Worm (Caenorhabditis elegans) whole organism, L3 larva: ENCODE results near the gene F55G11.6.

Experiments
- ceh-9 ChIP-seq: sonication (generic microtip); optimal IDR thresholded peaks from 2 replicates; lab custom pipeline; 2018; ENCODE audit warnings: missing biosample characterization, missing genetic modification characterization
- nfya-1 ChIP-seq: sonication (generic microtip); optimal IDR thresholded peaks from 2 replicates; lab custom pipeline; 2017; ENCODE audit warnings: missing genetic modification characterization, mild to moderate bottlenecking, missing compliant biosample characterization, antibody characterized with exemption, moderate library complexity; ENCODE audit not compliant: insufficient read depth
- pha-4 ChIP-seq: fragments of 150-350 bp; optimal IDR thresholded peaks from 2 replicates; lab custom pipeline; 2014; ENCODE audit warnings: missing biosample characterization, missing genetic modification reagents, missing genetic modification characterization
- unc-62 ChIP-seq: fragments of 150-350 bp; sonication (generic microtip); optimal IDR thresholded peaks from 4 replicates; lab custom pipeline; 2014; ENCODE audit warnings: missing biosample characterization, missing genetic modification reagents, missing genetic modification characterization
- zag-1 ChIP-seq: fragments of 150-350 bp; optimal IDR thresholded peaks from 2 replicates; lab custom pipeline; 2014; ENCODE audit warnings: missing biosample characterization, missing genetic modification characterization

ce11 chrIV:12991629-12992028 is 33.8 kb downstream of the F55G11.6 start, which contains the start of gene K10D11.5:
- TF ChIP-seq ceh-9 (tag; lab: Kevin White, UChicago): no peak
- no peak for TF ChIP-seq zag-1 (tag; lab: Kevin White, UChicago)
- TF ChIP-seq pha-4 (tag; lab: Kevin White, UChicago): no peak
- TF ChIP-seq unc-62 (GFP tag; lab: Kevin White, UChicago): no peak
- TF ChIP-seq nfya-1: no peak
